Worm (Caenorhabditis elegans) whole organism, L3 larva: ENCODE measurements around the gene ocr-2.

Source experiments
- egl-27 ChIP-seq: sonication (generic microtip); optimal IDR thresholded peaks from 4 replicates; lab custom pipeline; 2017; ENCODE audit warnings: missing biosample characterization, missing genetic modification reagents, missing genetic modification characterization
- elt-1 ChIP-seq: fragments of 150-350 bp; optimal IDR thresholded peaks from 2 replicates; lab custom pipeline; 2014; ENCODE audit warnings: missing biosample characterization, missing genetic modification characterization
- fkh-10 ChIP-seq: sonication (generic microtip); optimal IDR thresholded peaks from 2 replicates; lab custom pipeline; 2017; ENCODE audit warnings: missing biosample characterization, missing genetic modification reagents, missing genetic modification characterization
- nfya-1 ChIP-seq: sonication (generic microtip); optimal IDR thresholded peaks from 2 replicates; lab custom pipeline; 2017; ENCODE audit warnings: missing genetic modification characterization, mild to moderate bottlenecking, missing compliant biosample characterization, antibody characterized with exemption, moderate library complexity; ENCODE audit not compliant: insufficient read depth
- nhr-23 ChIP-seq: fragments of 150-350 bp; optimal IDR thresholded peaks from 2 replicates; lab custom pipeline; 2014; ENCODE audit warnings: missing biosample characterization, missing genetic modification reagents, missing genetic modification characterization
- nhr-25 ChIP-seq: sonication (generic microtip); optimal IDR thresholded peaks from 2 replicates; lab custom pipeline; 2017; ENCODE audit warnings: missing biosample characterization, missing genetic modification characterization
- nhr-77 ChIP-seq: fragments of 150-350 bp; optimal IDR thresholded peaks from 2 replicates; lab custom pipeline; 2014; ENCODE audit warnings: missing biosample characterization, missing genetic modification characterization
- pqm-1 ChIP-seq: fragments of 150-350 bp; optimal IDR thresholded peaks from 2 replicates; lab custom pipeline; 2017; ENCODE audit warnings: missing biosample characterization, missing genetic modification characterization, inconsistent platforms
- sea-2 ChIP-seq: fragments of 150-350 bp; sonication (generic microtip); optimal IDR thresholded peaks from 4 replicates; lab custom pipeline; 2014; ENCODE audit warnings: missing biosample characterization, missing genetic modification reagents, missing genetic modification characterization
- snpc-4 ChIP-seq: fragments of 150-350 bp; optimal IDR thresholded peaks from 2 replicates; lab custom pipeline; 2014; ENCODE audit warnings: missing biosample characterization, missing genetic modification characterization
- unc-62 ChIP-seq: fragments of 150-350 bp; sonication (generic microtip); optimal IDR thresholded peaks from 4 replicates; lab custom pipeline; 2014; ENCODE audit warnings: missing biosample characterization, missing genetic modification reagents, missing genetic modification characterization
- ztf-11 ChIP-seq: fragments of 150-350 bp; optimal IDR thresholded peaks from 2 replicates; lab custom pipeline; 2014; ENCODE audit warnings: missing biosample characterization, missing genetic modification characterization

- TF ChIP-seq snpc-4, result no peak
- TF ChIP-seq pqm-1 (tag; lab: Kevin White, UChicago), result no peak
- no peak for TF ChIP-seq fkh-10 (GFP tag; lab: Kevin White, UChicago)
- TF ChIP-seq ztf-11, result no peak
- TF ChIP-seq nhr-77 (tag; lab: Kevin White, UChicago), result no peak
- TF ChIP-seq nhr-23, result peak; percentile 90
- no peak for TF ChIP-seq egl-27 (tag; lab: Kevin White, UChicago)
- no peak for TF ChIP-seq elt-1 (tag; lab: Kevin White, UChicago)
- TF ChIP-seq nhr-25 (tag; lab: Kevin White, UChicago), result peak; percentile 79
- TF ChIP-seq sea-2, result no peak
- TF ChIP-seq unc-62 (GFP tag; lab: Kevin White, UChicago), result no peak
- no peak for TF ChIP-seq nfya-1
These were observed 49.6 kb downstream of the ocr-2 start for ce11 chrIV:8170264-8170663.
